Fruit fly (Drosophila melanogaster): Measurements from ENCODE around the gene Sugb.

Sugb gene

dm6 chr3L:11707978-11708632 is 24.3 kb downstream of the Sugb start, which contains the start of gene CG11658 (continued):
- TF ChIP-seq chn (GFP tag; optimal IDR thresholded peaks at IDR 0.05) = no peak
- TF ChIP-seq CG7745 (tag; optimal IDR thresholded peaks at IDR 0.05) = no peak
- no peak for TF ChIP-seq CG12299 (tag; optimal IDR thresholded peaks at IDR 0.05)
- no peak for TF ChIP-seq vnd (GFP tag; IDR thresholded peaks at IDR 0.05; ENCODE audit: partially characterized antibody)
- TF ChIP-seq MESR4 (GFP tag; optimal IDR thresholded peaks at IDR 0.05) = peak; percentile 49
- TF ChIP-seq Blimp-1 (GFP tag; optimal IDR thresholded peaks at IDR 0.05) = peak; percentile 68
- TF ChIP-seq fd64A (GFP tag; optimal IDR thresholded peaks at IDR 0.05) = no peak
- no peak for TF ChIP-seq CG14710 (tag; optimal IDR thresholded peaks at IDR 0.05)
- peak in 1 of 2 experiments; percentile 62 for TF ChIP-seq bsh (GFP tag; optimal IDR thresholded peaks at IDR 0.05)
- TF ChIP-seq CG10267 (tag; optimal IDR thresholded peaks at IDR 0.05) = no peak
- TF ChIP-seq pfk (GFP tag; optimal IDR thresholded peaks at IDR 0.05) = no peak
- no peak for TF ChIP-seq ap (GFP tag; IDR thresholded peaks at IDR 0.05)
- no peak for TF ChIP-seq CG13296 (GFP tag; optimal IDR thresholded peaks at IDR 0.05)
- TF ChIP-seq CG3163 (GFP tag; optimal IDR thresholded peaks at IDR 0.05) = no peak
- no peak for TF ChIP-seq schlank (tag; optimal IDR thresholded peaks at IDR 0.05)
- TF ChIP-seq CG17568 (GFP tag; optimal IDR thresholded peaks at IDR 0.05) = no peak
- no peak for TF ChIP-seq CG16863 (GFP tag; optimal IDR thresholded peaks at IDR 0.05)
- TF ChIP-seq Six4 (GFP tag; optimal IDR thresholded peaks at IDR 0.05) = no peak
- no peak for TF ChIP-seq ab (GFP tag; optimal IDR thresholded peaks at IDR 0.05)
- no peak; the same call in 1 of the 2 replicates for TF ChIP-seq ato (GFP tag; IDR thresholded peaks at IDR 0.05; ENCODE audit: partially characterized antibody)
- TF ChIP-seq B-H2 (GFP tag; optimal IDR thresholded peaks at IDR 0.05) = no peak
- no peak for TF ChIP-seq Ssrp (tag; optimal IDR thresholded peaks at IDR 0.05)
- TF ChIP-seq jing (GFP tag; optimal IDR thresholded peaks at IDR 0.05) = no peak
- no peak for TF ChIP-seq CG8359 (GFP tag; optimal IDR thresholded peaks at IDR 0.05; ENCODE audit: borderline replicate concordance)
- no peak for TF ChIP-seq tx (GFP tag; optimal IDR thresholded peaks at IDR 0.05)
- TF ChIP-seq Xrp1 (GFP tag; IDR thresholded peaks at IDR 0.05) = no peak
- no peak for TF ChIP-seq onecut (GFP tag; IDR thresholded peaks at IDR 0.05)
- TF ChIP-seq CG12071 (GFP tag; optimal IDR thresholded peaks at IDR 0.05) = peak; percentile 23
- TF ChIP-seq CG31388 (GFP tag; optimal IDR thresholded peaks at IDR 0.05) = no peak
- peak; percentile 100 for TF ChIP-seq crol (GFP tag; IDR thresholded peaks at IDR 0.05)
- no peak for TF ChIP-seq fd3F (GFP tag; optimal IDR thresholded peaks at IDR 0.05)
- no peak for TF ChIP-seq fd96Cb (tag; optimal IDR thresholded peaks at IDR 0.05)
- TF ChIP-seq Stat92E (GFP tag; optimal IDR thresholded peaks at IDR 0.05) = no peak
- TF ChIP-seq Taf1 (GFP tag; IDR thresholded peaks at IDR 0.05) = no peak
- no peak for TF ChIP-seq mam (GFP tag; optimal IDR thresholded peaks at IDR 0.05)
- no peak for TF ChIP-seq corto (GFP tag; optimal IDR thresholded peaks at IDR 0.05)
- no peak for TF ChIP-seq CG4424 (GFP tag; optimal IDR thresholded peaks at IDR 0.05)
- TF ChIP-seq Pdp1 (GFP tag; optimal IDR thresholded peaks at IDR 0.05) = no peak
- 0 out of 3 replicates have a peak, but pooled peaks have one; percentile 21 for TF ChIP-seq CG14860 (GFP tag; IDR thresholded peaks at IDR 0.05; ENCODE audit: partially characterized antibody)
- TF ChIP-seq pho (GFP tag; optimal IDR thresholded peaks at IDR 0.05) = no peak
- no peak for TF ChIP-seq CrebB (tag; optimal IDR thresholded peaks at IDR 0.05)
- no peak for TF ChIP-seq tap (tag; optimal IDR thresholded peaks at IDR 0.05)
- no peak for TF ChIP-seq trem (tag; optimal IDR thresholded peaks at IDR 0.05)
- TF ChIP-seq Nf-YC (tag; optimal IDR thresholded peaks at IDR 0.05) = peak; percentile 40
- no peak for TF ChIP-seq CG7271 (tag; optimal IDR thresholded peaks at IDR 0.05)
- TF ChIP-seq TFAM (GFP tag; optimal IDR thresholded peaks at IDR 0.05) = no peak
- peak; percentile 58 for TF ChIP-seq seq (GFP tag; IDR thresholded peaks at IDR 0.05)
- peak; percentile 3 for TF ChIP-seq CG17359 (tag; optimal IDR thresholded peaks at IDR 0.05)
- no peak for TF ChIP-seq dimm (GFP tag; IDR thresholded peaks at IDR 0.05)

Data from whole organism, embryonic.